Worm (Caenorhabditis elegans) whole organism, L2 larva: ENCODE results near the gene gtf-2F1.

Experiments
- ama-1 ChIP-seq: fragments of 150-350 bp; optimal IDR thresholded peaks from 2 replicates; lab custom pipeline; 2018; ENCODE audit warnings: inconsistent platforms
- ceh-16 ChIP-seq: fragments of 150-350 bp; optimal IDR thresholded peaks from 2 replicates; lab custom pipeline; 2014; ENCODE audit warnings: missing biosample characterization, missing genetic modification characterization
- egl-27 ChIP-seq: sonication (generic microtip); optimal IDR thresholded peaks from 3 replicates; lab custom pipeline; 2017; ENCODE audit warnings: missing biosample characterization, missing genetic modification reagents, missing genetic modification characterization
- lin-11 ChIP-seq: fragments of 150-350 bp; sonication (generic microtip); optimal IDR thresholded peaks from 2 replicates; lab custom pipeline; 2014; ENCODE audit warnings: missing biosample characterization, missing genetic modification characterization, inconsistent platforms, mixed read lengths
- mdl-1 ChIP-seq, 2 experiments: fragments of 150-350 bp in 1 of 2; sonication (generic microtip) in 1 of 2; optimal IDR thresholded peaks; 2 replicates each; lab custom pipeline; 2017; ENCODE audit warnings: missing biosample characterization in 2 of 2, missing genetic modification characterization in 2 of 2
- nhr-10 ChIP-seq: sonication (generic microtip); optimal IDR thresholded peaks from 2 replicates; lab custom pipeline; 2017; ENCODE audit warnings: missing biosample characterization, missing genetic modification characterization
- nhr-11 ChIP-seq: fragments of 150-350 bp; optimal IDR thresholded peaks from 2 replicates; lab custom pipeline; 2014; ENCODE audit warnings: missing biosample characterization, missing genetic modification characterization
- nhr-12 ChIP-seq: fragments of 150-350 bp; optimal IDR thresholded peaks from 2 replicates; lab custom pipeline; 2014; ENCODE audit warnings: missing biosample characterization, missing genetic modification characterization
- nhr-237 ChIP-seq: fragments of 150-350 bp; optimal IDR thresholded peaks from 2 replicates; lab custom pipeline; 2014; ENCODE audit warnings: missing biosample characterization, missing genetic modification characterization
- nhr-25 ChIP-seq: fragments of 150-350 bp; sonication (generic microtip); optimal IDR thresholded peaks from 3 replicates; lab custom pipeline; 2014; ENCODE audit warnings: missing biosample characterization, missing genetic modification characterization
- nhr-77 ChIP-seq: fragments of 150-350 bp; optimal IDR thresholded peaks from 2 replicates; lab custom pipeline; 2014; ENCODE audit warnings: missing biosample characterization, missing genetic modification characterization
- peb-1 ChIP-seq: fragments of 150-350 bp; optimal IDR thresholded peaks from 2 replicates; lab custom pipeline; 2014; ENCODE audit warnings: missing biosample characterization, missing genetic modification characterization
- zag-1 ChIP-seq: fragments of 150-350 bp; optimal IDR thresholded peaks from 2 replicates; lab custom pipeline; 2014; ENCODE audit warnings: missing biosample characterization, missing genetic modification characterization

ce11 chrII:4320455-4320854 lies 19.0 kb downstream of the gtf-2F1 start, which contains the start of gene Y52E8A.2:
- no peak for TF ChIP-seq nhr-12
- TF ChIP-seq nhr-25 (tag; lab: Kevin White, UChicago): no peak
- TF ChIP-seq peb-1 (tag; lab: Kevin White, UChicago): no peak
- no peak for TF ChIP-seq ama-1
- TF ChIP-seq nhr-77 (tag; lab: Kevin White, UChicago): no peak
- TF ChIP-seq egl-27: no peak
- no peak for TF ChIP-seq nhr-10 (tag; lab: Kevin White, UChicago)
- no peak for TF ChIP-seq ceh-16 (tag; lab: Kevin White, UChicago)
- no peak for TF ChIP-seq nhr-11 (tag; lab: Kevin White, UChicago)
- TF ChIP-seq lin-11 (tag; lab: Kevin White, UChicago): no peak
- no peak for TF ChIP-seq mdl-1 (tag; optimal IDR thresholded peaks at IDR 0.05; lab: Kevin White, UChicago)
- no peak for TF ChIP-seq zag-1 (tag; lab: Kevin White, UChicago)
- no peak for TF ChIP-seq nhr-237 (tag; lab: Kevin White, UChicago)
